Worm (Caenorhabditis elegans) whole organism, midembryonic: ENCODE results near the gene slc-25A26.
A peak's percentile ranks its signal among the peaks of the same experiment; 100 is the strongest.

Experiments
- T22C8.4 ChIP-seq: fragments of 200-800 bp; sonication (Bioruptor generic); IDR thresholded peaks from 2 replicates; pipeline ENCODE4 v1.3.6; 2022; ENCODE audit warnings: missing genetic modification characterization, missing compliant biosample characterization
- cog-1 ChIP-seq: sonication (generic microtip); optimal IDR thresholded peaks from 2 replicates; lab custom pipeline; 2016; ENCODE audit warnings: missing genetic modification characterization, missing compliant biosample characterization
- flt-1 ChIP-seq: fragments of 200-800 bp; sonication (Bioruptor generic); IDR thresholded peaks from 2 replicates; pipeline ENCODE4 v1.3.6; 2022; ENCODE audit warnings: missing genetic modification characterization, missing compliant biosample characterization
- klf-2 ChIP-seq: fragments of 200-800 bp; sonication (Bioruptor generic); conservative IDR thresholded peaks from 2 replicates; pipeline ENCODE4 v1.3.6; 2022; ENCODE audit warnings: missing genetic modification reagents, missing genetic modification characterization, missing compliant biosample characterization
- med-1 ChIP-seq: sonication (generic microtip); optimal IDR thresholded peaks from 2 replicates; lab custom pipeline; 2017; ENCODE audit warnings: missing genetic modification characterization, mild to moderate bottlenecking, missing compliant biosample characterization, antibody characterized with exemption, missing genetic modification reagents; ENCODE audit not compliant: insufficient read depth
- ref-1 ChIP-seq: fragments of 200-800 bp; sonication (Bioruptor generic); conservative IDR thresholded peaks from 2 replicates; pipeline ENCODE4 v1.3.6; 2022; ENCODE audit warnings: missing genetic modification reagents, missing genetic modification characterization, missing compliant biosample characterization
- tab-1 ChIP-seq: fragments of 200-800 bp; sonication (Bioruptor generic); IDR thresholded peaks from 2 replicates; pipeline ENCODE4 v1.3.6; 2022; ENCODE audit warnings: missing genetic modification characterization, missing compliant biosample characterization
- ztf-23 ChIP-seq: fragments of 200-800 bp; sonication (Bioruptor generic); IDR thresholded peaks from 2 replicates; pipeline ENCODE4 v1.3.6; 2022; ENCODE audit warnings: missing genetic modification reagents, missing genetic modification characterization, missing compliant biosample characterization
- ztf-29 ChIP-seq: fragments of 200-800 bp; sonication (Bioruptor generic); IDR thresholded peaks from 2 replicates; pipeline ENCODE4 v1.3.6; 2022; ENCODE audit warnings: missing genetic modification reagents, missing genetic modification characterization, missing compliant biosample characterization

The slc-25A26 gene

DNA sequence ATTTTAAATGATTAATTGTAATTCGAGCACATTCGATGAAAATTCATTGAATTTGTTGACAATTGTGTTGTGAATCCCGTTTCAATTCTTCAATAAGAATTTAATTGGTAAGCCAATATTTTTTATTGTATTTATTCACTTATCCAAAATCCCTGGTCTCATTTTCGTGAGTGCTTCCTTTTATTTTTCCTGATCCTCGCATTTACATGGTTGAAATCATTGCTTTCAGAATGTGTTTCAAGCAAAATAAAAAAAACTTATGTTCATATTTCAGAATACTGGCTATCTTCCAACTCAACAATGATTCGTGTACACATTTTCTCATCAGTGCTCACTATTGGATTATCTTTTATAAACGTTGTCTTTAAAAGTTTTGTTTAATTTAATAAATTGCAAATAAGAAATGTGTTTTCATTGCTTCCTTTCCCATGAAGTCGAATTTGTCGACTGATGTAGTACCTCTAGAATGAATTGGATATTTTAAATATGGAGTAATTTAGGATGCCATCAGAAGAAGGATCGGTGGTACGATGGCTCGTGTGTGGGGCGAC is at the start of gene slc-25A26, which contains the start of gene D1046.18:
TSS of gene slc-25A26 (plus strand) at position 501 of the 551 bp plus-strand sequence.
TSS of gene D1046.18 (plus strand) at position 301 of the 551 bp plus-strand sequence.
- TF ChIP-seq klf-2 (no peak), ztf-23 (GFP tag; lab: Robert Waterston, UW) (no peak), cog-1 (no peak), tab-1 (no peak), med-1 (GFP tag; lab: Kevin White, UChicago) (no peak), T22C8.4 (GFP tag; lab: Robert Waterston, UW) (no peak), ztf-29 (GFP tag; lab: Robert Waterston, UW) (no peak), flt-1 (GFP tag; lab: Robert Waterston, UW) (no peak), ref-1 (GFP tag; lab: Robert Waterston, UW) (no peak)

DNA sequence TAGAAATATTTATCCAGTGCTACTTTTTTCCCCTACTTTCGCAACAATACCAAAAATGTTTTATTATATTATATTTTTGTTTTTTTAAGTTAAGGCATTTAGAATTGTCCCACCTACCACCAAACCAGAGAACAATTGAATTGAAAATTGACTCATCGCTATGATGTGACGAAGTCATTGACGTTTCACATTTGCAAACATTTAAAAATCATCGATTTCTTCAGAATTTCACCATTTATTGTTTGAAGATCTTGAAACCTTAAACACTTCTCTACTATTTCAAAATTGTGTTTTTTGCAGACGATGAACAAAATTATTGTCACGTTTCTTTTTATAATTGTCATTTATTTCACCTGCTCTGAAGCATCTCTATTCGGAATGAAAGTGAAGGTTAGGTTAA is 49.1 kb upstream of the slc-25A26 start, which contains the start of gene C09G9.8:
TSS of gene C09G9.8 (plus strand) at position 301 of the 400 bp plus-strand sequence.
- TF ChIP-seq tab-1 = no peak

DNA sequence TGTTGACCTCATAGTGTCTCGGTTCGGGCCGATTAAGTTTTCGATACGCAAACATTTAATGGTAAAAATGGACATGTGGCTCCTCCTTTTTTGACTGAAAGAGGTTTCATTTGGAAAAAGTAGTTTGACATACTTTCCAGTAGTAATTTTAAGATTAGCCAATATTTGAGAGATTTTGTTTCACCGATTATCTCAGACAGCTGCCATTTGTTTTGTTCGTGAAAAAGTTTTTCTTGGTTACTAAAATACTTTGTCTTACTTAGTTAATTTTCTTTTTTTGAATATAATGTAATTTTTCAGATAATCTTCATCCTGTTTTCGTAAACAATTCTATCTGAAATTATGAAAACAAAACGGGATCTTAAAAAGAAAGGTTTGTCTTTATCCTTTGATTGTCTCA is 44.0 kb upstream of the slc-25A26 start, which contains the start of gene C09G9.5:
TSS of gene C09G9.5 (plus strand) at position 301 of the 400 bp plus-strand sequence.
- TF ChIP-seq tab-1 (no peak), cog-1 (no peak), flt-1 (GFP tag; lab: Robert Waterston, UW) (no peak), klf-2 (no peak), ref-1 (GFP tag; lab: Robert Waterston, UW) (no peak), ztf-23 (GFP tag; lab: Robert Waterston, UW) (no peak), T22C8.4 (GFP tag; lab: Robert Waterston, UW) (no peak), med-1 (GFP tag; lab: Kevin White, UChicago) (no peak), ztf-29 (GFP tag; lab: Robert Waterston, UW) (no peak)

DNA sequence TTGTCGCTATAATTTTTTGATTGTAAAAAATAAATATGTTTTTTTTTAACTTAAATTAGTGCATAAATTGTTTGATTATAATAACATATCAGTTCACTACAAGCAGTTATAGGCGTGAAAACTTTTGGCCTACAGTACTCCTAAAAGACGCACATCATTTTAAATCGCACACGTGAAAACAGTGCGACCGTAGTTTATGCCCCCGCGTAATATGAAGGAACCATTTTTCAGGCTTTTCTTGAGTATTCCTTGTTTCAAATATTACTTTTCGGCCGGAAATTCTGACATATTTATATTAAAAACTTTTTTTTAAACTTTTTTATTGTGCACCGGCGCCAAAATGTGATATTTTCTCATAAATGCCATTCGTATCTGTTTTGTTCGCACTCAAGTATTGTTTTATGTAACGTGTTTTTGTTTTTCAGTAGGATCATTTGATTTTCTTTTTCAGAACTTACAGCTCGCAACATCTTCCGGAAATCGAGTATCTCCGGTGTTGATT is 41.7 kb upstream of the slc-25A26 start, which contains the start of gene oma-1:
TSS of gene oma-1 (plus strand) at position 452 of the 502 bp plus-strand sequence.
- TF ChIP-seq ref-1 (GFP tag; lab: Robert Waterston, UW) = no peak
- no peak for TF ChIP-seq med-1 (GFP tag; lab: Kevin White, UChicago)
- TF ChIP-seq tab-1 = no peak
- no peak for TF ChIP-seq klf-2
- no peak for TF ChIP-seq T22C8.4 (GFP tag; lab: Robert Waterston, UW)
- no peak for TF ChIP-seq flt-1 (GFP tag; lab: Robert Waterston, UW)
- no peak for TF ChIP-seq ztf-29 (GFP tag; lab: Robert Waterston, UW)
- no peak for TF ChIP-seq cog-1

DNA sequence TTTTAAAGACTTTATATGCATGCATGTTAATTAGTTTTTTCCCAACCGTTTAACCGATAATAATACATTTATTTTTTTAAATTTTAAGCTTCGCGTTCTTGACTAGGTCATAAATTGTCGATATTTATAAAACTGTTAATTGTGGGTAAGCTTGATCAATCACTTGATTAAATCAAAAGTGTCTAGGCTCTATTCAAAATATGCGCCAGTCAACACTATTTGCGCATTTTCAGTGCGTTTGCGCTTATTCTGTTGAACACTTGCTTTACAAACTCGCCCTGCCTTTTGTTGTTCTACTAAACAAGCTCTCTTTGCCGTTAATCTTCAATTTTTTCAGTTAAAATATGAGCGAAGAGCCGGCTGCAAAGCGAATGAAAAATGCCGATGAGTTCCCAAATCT is 39.1 kb upstream of the slc-25A26 start, which contains the start of gene spr-2:
TSS of gene spr-2 (plus strand) at position 332 of the 400 bp plus-strand sequence.
- TF ChIP-seq ztf-29 (GFP tag; lab: Robert Waterston, UW) (peak; percentile 36; the same call in 1 of the 2 replicates), T22C8.4 (GFP tag; lab: Robert Waterston, UW) (no peak), tab-1 (no peak)

DNA sequence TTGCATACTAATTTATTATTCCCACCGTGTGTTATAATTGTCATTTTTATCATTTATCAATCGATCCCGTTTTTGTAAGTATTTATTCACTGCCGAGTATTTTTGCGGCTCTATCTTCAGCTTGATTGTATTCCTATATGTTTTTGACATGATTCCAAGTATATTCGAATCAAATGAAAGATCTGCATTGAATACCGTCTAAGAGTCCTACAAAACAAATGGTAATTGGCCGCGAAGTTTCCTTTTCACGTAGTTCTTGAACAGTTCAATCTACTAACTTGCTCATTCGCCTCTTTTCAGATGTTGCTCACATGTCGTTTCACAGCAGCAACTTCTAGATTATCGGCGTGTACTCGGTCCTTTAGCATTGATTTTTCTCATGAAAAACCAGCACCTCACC is 37.7 kb upstream of the slc-25A26 start, which contains the start of gene C27B7.2:
TSS of gene C27B7.2 (plus strand) at position 301 of the 400 bp plus-strand sequence.
- TF ChIP-seq ref-1 (GFP tag; lab: Robert Waterston, UW) = no peak
- no peak for TF ChIP-seq klf-2
- TF ChIP-seq T22C8.4 (GFP tag; lab: Robert Waterston, UW) = no peak
- no peak for TF ChIP-seq flt-1 (GFP tag; lab: Robert Waterston, UW)
- TF ChIP-seq ztf-23 (GFP tag; lab: Robert Waterston, UW) = no peak
- TF ChIP-seq ztf-29 (GFP tag; lab: Robert Waterston, UW) = no peak
- no peak for TF ChIP-seq med-1 (GFP tag; lab: Kevin White, UChicago)
- TF ChIP-seq cog-1 = no peak
- TF ChIP-seq tab-1 = no peak

DNA sequence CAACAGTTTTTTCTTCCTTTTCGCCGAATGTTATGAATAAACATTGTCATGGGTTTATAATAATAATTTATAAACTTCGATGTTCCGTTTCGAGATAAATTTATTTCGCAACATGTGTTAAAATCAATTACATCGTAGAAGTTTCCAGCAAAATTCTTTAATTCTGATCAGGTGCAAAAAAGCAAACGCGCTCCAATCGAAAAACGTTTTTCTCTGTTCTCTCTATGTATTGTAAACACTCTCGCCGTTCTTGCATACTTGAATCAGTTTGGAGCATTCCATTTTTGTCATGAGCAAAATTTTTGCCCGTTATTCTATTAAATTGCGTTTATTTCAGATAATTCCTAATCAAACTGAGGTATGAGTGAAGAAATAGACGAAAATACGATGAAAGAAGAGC is 36.5 kb upstream of the slc-25A26 start, which contains the start of gene rad-54.L2:
TSS of gene rad-54.L2 (plus strand) at position 332 of the 400 bp plus-strand sequence.
- no peak for TF ChIP-seq ref-1 (GFP tag; lab: Robert Waterston, UW)
- TF ChIP-seq klf-2 = no peak
- no peak for TF ChIP-seq cog-1
- no peak for TF ChIP-seq flt-1 (GFP tag; lab: Robert Waterston, UW)
- TF ChIP-seq ztf-23 (GFP tag; lab: Robert Waterston, UW) = no peak
- no peak for TF ChIP-seq ztf-29 (GFP tag; lab: Robert Waterston, UW)
- no peak for TF ChIP-seq med-1 (GFP tag; lab: Kevin White, UChicago)

DNA sequence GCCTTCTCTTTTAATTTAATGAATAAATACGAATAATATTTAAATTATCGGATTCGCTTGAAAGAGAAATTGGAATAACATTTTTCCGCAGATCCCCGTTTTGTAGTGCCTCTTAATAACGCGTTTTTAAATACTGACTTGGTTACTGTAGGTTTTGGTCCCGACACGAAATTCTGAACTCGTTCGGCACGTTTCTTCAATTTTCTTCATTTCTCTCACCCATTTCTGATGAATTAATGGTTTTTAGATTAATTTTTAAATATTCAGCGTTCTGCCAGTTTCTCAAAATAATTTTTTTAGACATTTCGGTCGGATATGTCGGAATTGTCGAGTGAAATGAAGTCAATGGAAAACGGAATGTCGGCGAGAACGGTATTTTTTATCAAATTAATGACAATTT is 28.9 kb upstream of the slc-25A26 start, which contains the start of gene C27B7.5:
TSS of gene C27B7.5 (plus strand) at position 301 of the 400 bp plus-strand sequence.
- TF ChIP-seq tab-1 = no peak
- no peak for TF ChIP-seq klf-2
- no peak for TF ChIP-seq T22C8.4 (GFP tag; lab: Robert Waterston, UW)
- no peak for TF ChIP-seq cog-1
- no peak for TF ChIP-seq flt-1 (GFP tag; lab: Robert Waterston, UW)
- TF ChIP-seq med-1 (GFP tag; lab: Kevin White, UChicago) = no peak
- no peak for TF ChIP-seq ztf-23 (GFP tag; lab: Robert Waterston, UW)
- no peak for TF ChIP-seq ztf-29 (GFP tag; lab: Robert Waterston, UW)
- no peak for TF ChIP-seq ref-1 (GFP tag; lab: Robert Waterston, UW)

DNA sequence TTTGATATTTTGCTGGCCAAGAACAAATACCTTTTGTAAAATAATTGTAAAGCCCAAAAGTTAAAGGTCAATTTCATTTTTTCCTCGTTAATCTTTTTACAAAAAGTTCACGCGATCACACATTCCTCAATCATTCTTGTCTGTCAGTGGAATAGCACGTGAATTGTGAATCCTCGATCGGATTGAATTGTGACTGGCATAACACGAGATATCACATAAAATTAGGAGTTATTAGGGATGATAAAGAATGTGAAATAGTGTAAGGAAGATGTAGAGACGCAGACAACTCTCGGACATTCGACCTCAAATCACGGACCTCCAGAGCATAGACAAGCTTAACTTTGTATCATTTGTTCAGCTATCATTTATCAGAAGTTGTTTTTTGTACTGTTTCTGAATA is 24.1 kb upstream of the slc-25A26 start, which contains the start of gene C27B7.6:
TSS of gene C27B7.6 (minus strand) at position 182 of the 400 bp plus-strand sequence.
- TF ChIP-seq tab-1 = no peak
- no peak for TF ChIP-seq klf-2
- no peak for TF ChIP-seq flt-1 (GFP tag; lab: Robert Waterston, UW)
- TF ChIP-seq ztf-23 (GFP tag; lab: Robert Waterston, UW) = no peak
- no peak for TF ChIP-seq med-1 (GFP tag; lab: Kevin White, UChicago)
- TF ChIP-seq ref-1 (GFP tag; lab: Robert Waterston, UW) = no peak
- TF ChIP-seq T22C8.4 (GFP tag; lab: Robert Waterston, UW) = no peak
- TF ChIP-seq ztf-29 (GFP tag; lab: Robert Waterston, UW) = no peak
- TF ChIP-seq cog-1 = no peak
